Fruit fly (Drosophila melanogaster) whole organism, embryonic: Measurements from ENCODE around the gene CG15403.

Experiments
- CG10543 ChIP-seq: fragments of 200-800 bp; sonication (Bioruptor generic); optimal IDR thresholded peaks from 3 replicates; lab custom pipeline; 2017; ENCODE audit warnings: missing biosample characterization, mild to moderate bottlenecking, missing genetic modification characterization, moderate library complexity
- CG6813 ChIP-seq: fragments of 200-800 bp; sonication (Bioruptor generic); optimal IDR thresholded peaks from 2 replicates; lab custom pipeline; 2017; ENCODE audit warnings: missing biosample characterization, missing genetic modification characterization, mild to moderate bottlenecking, moderate library complexity, missing genetic modification reagents
- CG9215 ChIP-seq: fragments of 200-800 bp; sonication (Bioruptor generic); IDR thresholded peaks from 2 replicates; pipeline ENCODE4 v1.3.6; 2022; ENCODE audit warnings: missing biosample characterization, missing genetic modification characterization
- Dip3 ChIP-seq: fragments of 200-800 bp; sonication (Bioruptor generic); optimal IDR thresholded peaks from 3 replicates; lab custom pipeline; 2016; ENCODE audit warnings: missing biosample characterization, missing genetic modification characterization
- HLHmδ ChIP-seq: fragments of 200-800 bp; sonication (Bioruptor generic); optimal IDR thresholded peaks from 2 replicates; lab custom pipeline; 2018; ENCODE audit warnings: missing biosample characterization, mild to moderate bottlenecking, missing genetic modification characterization, moderate library complexity
- Vsx1 ChIP-seq: fragments of 200-800 bp; sonication (Bioruptor generic); optimal IDR thresholded peaks from 2 replicates; lab custom pipeline; 2017; ENCODE audit warnings: missing biosample characterization, mild to moderate bottlenecking, missing genetic modification characterization, missing genetic modification reagents
- crc ChIP-seq: fragments of 200-800 bp; sonication (Bioruptor generic); optimal IDR thresholded peaks from 2 replicates; lab custom pipeline; 2016; ENCODE audit warnings: missing biosample characterization, missing genetic modification characterization
- gcm2 ChIP-seq: fragments of 200-800 bp; sonication (Bioruptor generic); optimal IDR thresholded peaks from 2 replicates; lab custom pipeline; 2016; ENCODE audit warnings: missing biosample characterization, missing genetic modification characterization
- nom ChIP-seq: fragments of 200-800 bp; sonication (Bioruptor generic); optimal IDR thresholded peaks from 2 replicates; lab custom pipeline; 2017; ENCODE audit warnings: missing biosample characterization, missing genetic modification characterization, mild to moderate bottlenecking, moderate library complexity, missing genetic modification reagents
- ttk ChIP-seq: fragments of 200-800 bp; sonication (Bioruptor generic); IDR thresholded peaks from 2 replicates; pipeline ENCODE4 v2.1.2; 2022; ENCODE audit warnings: missing biosample characterization, missing genetic modification characterization

DNA sequence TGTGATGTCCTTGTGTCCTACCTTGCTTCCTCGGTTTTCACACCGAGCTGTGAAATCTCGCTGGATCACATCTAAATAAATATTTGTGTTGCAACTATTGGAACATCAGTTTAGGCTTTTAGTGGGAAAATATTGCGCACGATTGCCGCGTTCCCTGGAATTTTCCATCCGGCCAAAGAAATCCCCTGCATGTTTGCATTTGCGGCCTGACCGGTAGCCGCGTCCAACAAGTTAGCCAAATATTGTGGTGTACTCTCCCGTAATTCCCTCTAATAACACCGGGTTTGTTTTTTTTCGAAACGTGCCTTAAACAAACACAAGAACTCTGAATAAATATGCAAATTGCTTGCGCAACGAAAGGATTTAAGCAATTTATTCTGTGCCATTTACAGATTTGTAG is 49.7 kb upstream of the CG15403 start:
- TF ChIP-seq Vsx1 (GFP tag; lab: Kevin White, UChicago) (no peak), nom (GFP tag; lab: Kevin White, UChicago) (no peak), Dip3 (GFP tag; lab: Kevin White, UChicago) (no peak), ttk (GFP tag; lab: Robert Waterston, UW) (no peak), HLHmδ (GFP tag; lab: Kevin White, UChicago) (no peak), CG9215 (no peak), CG6813 (no peak), gcm2 (GFP tag; lab: Kevin White, UChicago) (no peak), CG10543 (no peak), crc (GFP tag; lab: Kevin White, UChicago) (no peak)
